Worm (Caenorhabditis elegans): ENCODE measurements around the gene Y59A8B.8.

Gene Y59A8B.8

DNA sequence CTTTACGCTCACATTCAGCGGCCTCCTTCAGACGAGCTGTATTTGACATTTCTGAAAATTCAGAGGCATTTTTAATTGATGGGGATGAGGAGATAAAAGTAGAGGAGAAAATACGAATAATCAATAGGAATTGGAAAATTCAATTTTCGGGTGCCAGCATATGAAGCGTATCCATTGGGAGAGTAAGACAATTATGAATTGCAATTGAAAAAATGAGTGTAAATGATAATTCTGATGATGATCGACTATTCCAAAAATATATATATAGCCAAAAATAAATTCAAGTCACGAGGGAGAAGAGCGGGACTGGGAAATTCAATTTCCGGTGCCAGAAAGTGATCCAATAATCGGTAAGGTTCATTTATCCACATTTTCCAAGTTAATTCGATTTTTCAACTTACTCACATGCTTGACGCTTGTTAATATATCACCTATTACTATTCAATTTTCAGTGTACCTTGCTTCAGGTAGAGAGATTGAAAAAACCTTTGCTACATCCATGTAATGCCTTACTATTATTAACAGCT, at the start of gene Y59A8B.8:
Gene Y59A8B.8, minus strand, starts transcription at position 51 of the 527 bp plus-strand sequence.
- TF ChIP-seq ets-7 (tag; optimal IDR thresholded peaks at IDR 0.05) = no peak
- TF ChIP-seq pes-1 (GFP tag; IDR thresholded peaks at IDR 0.05) = no peak
- TF ChIP-seq tra-4 (tag; optimal IDR thresholded peaks at IDR 0.05) = no peak
- no peak for TF ChIP-seq aly-1 (tag; optimal IDR thresholded peaks at IDR 0.05)

DNA sequence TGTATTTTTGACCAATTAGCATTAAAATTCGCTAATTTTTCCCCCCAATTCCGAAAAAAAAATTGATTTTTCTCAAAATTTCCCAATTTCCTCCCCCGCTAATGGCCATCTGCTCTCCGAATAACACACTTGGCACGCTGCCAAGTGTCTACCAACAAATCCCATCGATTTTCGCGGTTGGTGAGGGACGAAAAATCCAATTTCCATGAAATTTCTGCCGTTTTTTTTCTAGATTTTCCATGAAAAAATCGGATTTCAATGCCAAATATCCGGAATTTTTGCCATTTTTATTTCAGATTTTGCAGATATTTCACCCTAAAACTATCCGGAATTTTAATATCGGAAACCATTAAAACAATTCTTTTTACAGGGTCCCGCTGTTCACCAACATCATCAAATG, 43.3 kb upstream of the Y59A8B.8 start:
- TF ChIP-seq scrt-1 (GFP tag; IDR thresholded peaks at IDR 0.05) = no peak
- TF ChIP-seq ceh-13 (GFP tag; optimal IDR thresholded peaks at IDR 0.05) = no peak
- TF ChIP-seq sea-1 (GFP tag; conservative IDR thresholded peaks at IDR 0.05) = no peak
- no peak for TF ChIP-seq ets-7 (tag; optimal IDR thresholded peaks at IDR 0.05)
- TF ChIP-seq hmbx-1 (tag; optimal IDR thresholded peaks at IDR 0.05) = no peak
- TF ChIP-seq tbx-11 (GFP tag; IDR thresholded peaks at IDR 0.05) = no peak
- no peak for TF ChIP-seq tra-4 (tag; optimal IDR thresholded peaks at IDR 0.05)
- TF ChIP-seq hnd-1 (tag; optimal IDR thresholded peaks at IDR 0.05) = no peak
- no peak for TF ChIP-seq pes-1 (GFP tag; IDR thresholded peaks at IDR 0.05)
- TF ChIP-seq F13C5.2 (tag; optimal IDR thresholded peaks at IDR 0.05) = no peak
- no peak for TF ChIP-seq tbx-37 (GFP tag; conservative IDR thresholded peaks at IDR 0.05)
- no peak for TF ChIP-seq flt-1 (GFP tag; IDR thresholded peaks at IDR 0.05)
- TF ChIP-seq hmg-4 (GFP tag; optimal IDR thresholded peaks at IDR 0.05) = no peak

DNA sequence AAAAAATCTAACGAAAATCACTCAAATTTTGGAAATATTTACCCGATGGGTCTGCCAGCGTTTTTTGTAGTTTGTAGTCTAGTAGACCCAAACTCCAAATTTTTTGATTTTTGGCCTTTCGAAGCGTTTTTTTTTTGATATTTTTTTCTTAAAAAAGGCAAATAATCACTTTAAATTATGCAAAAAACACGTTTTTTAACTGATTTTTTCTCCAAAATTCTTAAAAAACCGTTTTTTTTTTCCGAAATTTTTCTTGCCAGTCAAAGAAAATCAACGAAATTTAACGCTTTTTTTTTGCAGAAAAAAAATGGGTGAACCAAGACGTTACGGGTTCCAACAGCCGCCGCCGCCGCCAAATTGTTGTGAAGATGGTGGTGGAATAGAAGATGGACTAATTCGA, 41.9 kb upstream of the Y59A8B.8 start, which contains the start of gene Y37H2A.1:
Gene Y37H2A.1, plus strand, starts transcription at position 301 of the 400 bp plus-strand sequence.
- TF ChIP-seq ets-7 (tag; optimal IDR thresholded peaks at IDR 0.05) (no peak), F13C5.2 (tag; optimal IDR thresholded peaks at IDR 0.05) (no peak), B0310.2 (tag; optimal IDR thresholded peaks at IDR 0.05) (no peak), sea-1 (GFP tag; conservative IDR thresholded peaks at IDR 0.05) (no peak), tbx-37 (GFP tag; conservative IDR thresholded peaks at IDR 0.05) (no peak), hmbx-1 (tag; optimal IDR thresholded peaks at IDR 0.05) (no peak), pes-1 (GFP tag; IDR thresholded peaks at IDR 0.05) (no peak), ceh-13 (GFP tag; optimal IDR thresholded peaks at IDR 0.05) (no peak), hmg-4 (GFP tag; optimal IDR thresholded peaks at IDR 0.05) (no peak), scrt-1 (GFP tag; IDR thresholded peaks at IDR 0.05) (no peak), flt-1 (GFP tag; IDR thresholded peaks at IDR 0.05) (no peak), ceh-36 (tag; optimal IDR thresholded peaks at IDR 0.05) (no peak), tra-4 (tag; optimal IDR thresholded peaks at IDR 0.05) (no peak), ama-1 (optimal IDR thresholded peaks at IDR 0.05) (no peak), hnd-1 (tag; optimal IDR thresholded peaks at IDR 0.05) (no peak), aly-1 (tag; optimal IDR thresholded peaks at IDR 0.05) (no peak)

DNA sequence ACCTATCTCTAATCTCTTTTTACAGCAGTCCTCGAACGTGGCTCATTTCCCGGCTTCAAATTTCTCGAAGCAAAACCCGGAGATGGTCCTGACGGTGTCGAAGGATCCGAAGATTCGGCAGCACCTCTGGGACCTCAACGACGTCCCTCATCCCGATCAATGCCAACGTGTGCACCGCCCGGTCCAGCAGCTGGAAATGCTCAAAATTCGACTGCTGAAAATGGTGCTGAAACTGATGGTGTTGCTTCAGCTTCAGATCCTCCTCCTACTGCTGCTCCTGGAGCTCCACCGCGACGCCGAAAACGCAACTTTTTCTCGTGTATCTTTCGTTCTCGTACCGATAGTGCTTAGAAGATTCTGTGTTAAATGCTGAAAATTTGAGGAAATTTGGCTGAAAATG, 39.9 kb upstream of the Y59A8B.8 start:
- TF ChIP-seq scrt-1 (GFP tag; IDR thresholded peaks at IDR 0.05) (no peak), flt-1 (GFP tag; IDR thresholded peaks at IDR 0.05) (no peak), sea-1 (GFP tag; conservative IDR thresholded peaks at IDR 0.05) (no peak), ets-7 (tag; optimal IDR thresholded peaks at IDR 0.05) (no peak), pes-1 (GFP tag; IDR thresholded peaks at IDR 0.05) (no peak)

DNA sequence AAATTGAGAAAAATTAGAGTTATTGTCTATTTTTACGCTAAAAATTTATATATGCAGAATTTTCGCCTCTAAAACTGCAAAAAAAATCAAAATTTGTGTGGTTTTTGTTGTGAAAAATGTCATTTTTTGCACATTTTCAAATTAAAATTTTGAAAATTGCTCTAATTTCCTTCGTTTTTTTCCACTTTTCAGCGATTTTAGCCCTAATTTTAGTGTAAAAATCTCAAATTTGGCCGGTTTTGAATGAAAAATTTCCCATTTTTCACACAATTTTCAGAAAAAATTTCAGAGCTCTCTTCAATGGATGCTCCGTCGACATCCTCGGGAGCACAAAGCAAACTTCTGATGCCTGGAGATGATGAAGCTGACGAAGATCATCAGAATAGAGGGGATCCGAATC, 32.3 kb upstream of the Y59A8B.8 start, which contains the start of gene par-4:
Gene par-4, plus strand, starts transcription at position 301 of the 400 bp plus-strand sequence.
- TF ChIP-seq F13C5.2 (tag; optimal IDR thresholded peaks at IDR 0.05) (no peak), hnd-1 (tag; optimal IDR thresholded peaks at IDR 0.05) (no peak), ceh-36 (tag; optimal IDR thresholded peaks at IDR 0.05) (no peak), hmg-4 (GFP tag; optimal IDR thresholded peaks at IDR 0.05) (no peak), hmbx-1 (tag; optimal IDR thresholded peaks at IDR 0.05) (no peak), tbx-11 (GFP tag; IDR thresholded peaks at IDR 0.05) (no peak)

DNA sequence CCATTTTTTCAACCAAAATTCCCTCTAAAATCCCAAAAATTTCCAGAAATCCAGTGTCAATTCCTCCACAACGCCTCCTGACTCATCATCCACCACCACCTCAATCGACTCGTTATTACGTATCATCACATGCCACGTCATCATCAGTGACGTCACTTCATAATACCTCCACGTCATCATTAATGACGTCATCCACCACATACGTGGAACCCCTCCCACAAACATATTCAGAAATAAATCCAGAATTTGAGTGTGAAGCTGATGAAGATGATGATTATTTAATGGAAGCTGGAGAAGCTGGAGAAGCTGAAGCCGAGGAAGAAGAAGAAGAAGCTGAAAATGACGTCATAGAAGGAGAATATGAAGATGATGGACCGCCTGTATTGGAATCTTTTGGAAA, 27.8 kb upstream of the Y59A8B.8 start:
- TF ChIP-seq ceh-36 (tag; optimal IDR thresholded peaks at IDR 0.05) = no peak
- TF ChIP-seq F13C5.2 (tag; optimal IDR thresholded peaks at IDR 0.05) = no peak
- no peak for TF ChIP-seq B0310.2 (tag; optimal IDR thresholded peaks at IDR 0.05)
- TF ChIP-seq hmg-4 (GFP tag; optimal IDR thresholded peaks at IDR 0.05) = no peak
- no peak for TF ChIP-seq flt-1 (GFP tag; IDR thresholded peaks at IDR 0.05)
- no peak for TF ChIP-seq ets-7 (tag; optimal IDR thresholded peaks at IDR 0.05)
- no peak for TF ChIP-seq pes-1 (GFP tag; IDR thresholded peaks at IDR 0.05)
- no peak for TF ChIP-seq tbx-37 (GFP tag; conservative IDR thresholded peaks at IDR 0.05)
- no peak for TF ChIP-seq aly-1 (tag; optimal IDR thresholded peaks at IDR 0.05)
- no peak for TF ChIP-seq ama-1 (optimal IDR thresholded peaks at IDR 0.05)
- no peak for TF ChIP-seq sea-1 (GFP tag; conservative IDR thresholded peaks at IDR 0.05)
- TF ChIP-seq tbx-11 (GFP tag; IDR thresholded peaks at IDR 0.05) = no peak
- TF ChIP-seq hmbx-1 (tag; optimal IDR thresholded peaks at IDR 0.05) = no peak
- TF ChIP-seq hnd-1 (tag; optimal IDR thresholded peaks at IDR 0.05) = no peak
- no peak for TF ChIP-seq scrt-1 (GFP tag; IDR thresholded peaks at IDR 0.05)
- TF ChIP-seq tra-4 (tag; optimal IDR thresholded peaks at IDR 0.05) = no peak
- TF ChIP-seq ceh-13 (GFP tag; optimal IDR thresholded peaks at IDR 0.05) = no peak

DNA sequence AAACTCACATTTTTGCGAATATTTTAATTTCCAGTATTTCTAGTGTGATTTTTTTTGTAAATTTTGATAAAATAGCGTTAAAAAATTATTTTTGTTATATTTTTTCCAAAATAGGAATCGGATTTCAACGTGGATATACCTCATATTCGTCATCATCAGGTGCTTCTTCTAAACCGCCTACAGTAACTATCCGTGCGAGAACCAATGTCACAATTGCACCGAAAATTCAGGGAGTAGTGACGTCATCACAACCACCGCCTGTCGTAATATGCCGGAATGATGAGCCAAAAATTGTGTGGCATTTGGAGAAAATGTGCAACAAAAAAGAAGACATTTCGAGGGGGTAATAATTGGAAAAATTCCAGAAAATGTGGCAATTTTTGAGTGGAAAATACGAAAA, 25.1 kb upstream of the Y59A8B.8 start:
- TF ChIP-seq hmg-4 (GFP tag; optimal IDR thresholded peaks at IDR 0.05) = no peak
- TF ChIP-seq hnd-1 (tag; optimal IDR thresholded peaks at IDR 0.05) = no peak
- TF ChIP-seq ceh-13 (GFP tag; optimal IDR thresholded peaks at IDR 0.05) = no peak
- TF ChIP-seq B0310.2 (tag; optimal IDR thresholded peaks at IDR 0.05) = no peak
- TF ChIP-seq pes-1 (GFP tag; IDR thresholded peaks at IDR 0.05) = no peak
- no peak for TF ChIP-seq flt-1 (GFP tag; IDR thresholded peaks at IDR 0.05)
- no peak for TF ChIP-seq ceh-36 (tag; optimal IDR thresholded peaks at IDR 0.05)
- TF ChIP-seq hmbx-1 (tag; optimal IDR thresholded peaks at IDR 0.05) = no peak
- TF ChIP-seq ets-7 (tag; optimal IDR thresholded peaks at IDR 0.05) = no peak
- TF ChIP-seq ama-1 (optimal IDR thresholded peaks at IDR 0.05) = no peak

DNA sequence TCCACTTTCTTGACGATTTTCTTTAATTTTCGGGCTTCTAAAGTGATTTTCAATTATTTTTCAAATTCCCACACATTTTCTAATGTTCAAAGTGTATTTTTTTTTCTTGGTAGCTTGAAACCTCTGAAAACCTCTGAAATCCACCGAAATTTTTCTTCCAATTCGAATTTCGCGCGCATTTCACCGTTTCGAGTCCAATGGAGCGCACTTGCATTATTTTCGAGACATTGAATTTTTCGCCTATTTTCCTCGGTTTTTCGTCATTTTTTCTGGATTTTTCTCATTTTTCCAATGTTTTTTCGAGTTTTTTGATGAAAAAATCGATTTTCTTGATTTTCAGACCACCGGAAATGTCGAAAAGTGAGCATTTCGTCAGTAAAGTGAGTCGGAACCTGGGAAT, 20.7 kb upstream of the Y59A8B.8 start, which contains the start of gene slr-2:
Gene slr-2, plus strand, starts transcription at position 341 of the 400 bp plus-strand sequence.
- TF ChIP-seq scrt-1 (GFP tag; IDR thresholded peaks at IDR 0.05) (no peak), ceh-36 (tag; optimal IDR thresholded peaks at IDR 0.05) (no peak), tbx-37 (GFP tag; conservative IDR thresholded peaks at IDR 0.05) (no peak), sea-1 (GFP tag; conservative IDR thresholded peaks at IDR 0.05) (no peak), B0310.2 (tag; optimal IDR thresholded peaks at IDR 0.05) (no peak), flt-1 (GFP tag; IDR thresholded peaks at IDR 0.05) (no peak), hmbx-1 (tag; optimal IDR thresholded peaks at IDR 0.05) (no peak), tra-4 (tag; optimal IDR thresholded peaks at IDR 0.05) (no peak), ama-1 (optimal IDR thresholded peaks at IDR 0.05) (no peak), aly-1 (tag; optimal IDR thresholded peaks at IDR 0.05) (no peak), hnd-1 (tag; optimal IDR thresholded peaks at IDR 0.05) (no peak), ets-7 (tag; optimal IDR thresholded peaks at IDR 0.05) (no peak), ceh-13 (GFP tag; optimal IDR thresholded peaks at IDR 0.05) (no peak), pes-1 (GFP tag; IDR thresholded peaks at IDR 0.05) (no peak), hmg-4 (GFP tag; optimal IDR thresholded peaks at IDR 0.05) (no peak), tbx-11 (GFP tag; IDR thresholded peaks at IDR 0.05) (no peak), F13C5.2 (tag; optimal IDR thresholded peaks at IDR 0.05) (no peak)
